Worm (Caenorhabditis elegans): ENCODE measurements around the gene fbxa-134.

Gene fbxa-134

DNA sequence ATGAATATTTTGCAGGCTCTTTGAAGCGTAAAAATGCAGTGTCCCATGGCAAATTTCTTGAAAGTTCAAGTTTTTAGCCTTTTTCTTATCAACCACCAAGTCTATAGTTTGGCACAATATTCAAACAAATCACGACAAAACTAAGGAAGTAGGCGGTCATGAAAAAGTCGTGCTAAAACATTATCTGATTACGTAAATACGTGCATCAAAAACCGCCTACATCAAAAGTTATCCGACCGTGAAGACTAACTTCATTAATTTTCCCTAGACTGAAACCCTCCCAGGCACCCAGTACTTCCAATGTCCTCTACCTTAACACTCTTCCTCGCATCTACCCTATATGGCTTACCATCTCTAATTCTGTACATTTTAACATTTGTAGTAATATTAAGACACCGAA is 24.2 kb downstream of the fbxa-134 start, which contains the start of gene srg-44:
Gene srg-44 (plus strand): TSS at position 301 of the 400 bp plus-strand sequence.
- TF ChIP-seq aha-1 (tag) = peak; percentile 17
- no peak for TF ChIP-seq vab-7 (GFP tag; IDR thresholded peaks at IDR 0.05)

DNA sequence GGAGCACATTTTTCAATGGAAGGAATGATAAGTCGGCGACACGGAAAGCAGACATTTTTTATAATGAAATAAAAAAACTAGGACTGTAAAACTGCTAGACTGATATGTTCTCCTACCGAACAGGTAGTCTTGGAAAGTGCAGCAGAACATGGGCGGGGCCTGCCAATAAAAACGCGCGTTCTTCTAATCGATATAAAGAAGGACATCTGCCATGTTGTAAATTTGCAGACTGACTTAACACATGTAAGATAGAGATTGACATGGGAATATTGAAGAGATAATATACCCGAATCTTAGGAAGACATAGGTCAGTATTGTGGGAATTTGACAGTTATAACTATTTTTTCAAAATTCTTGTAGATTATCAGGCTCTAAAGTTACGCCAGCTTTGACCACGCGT is 24.8 kb downstream of the fbxa-134 start, which contains the start of gene sdz-16:
Gene sdz-16 (minus strand): TSS at position 101 of the 400 bp plus-strand sequence.
- TF ChIP-seq mxl-3 (GFP tag; optimal IDR thresholded peaks at IDR 0.05) (no peak), rbr-2 (tag; optimal IDR thresholded peaks at IDR 0.05) (no peak), snpc-1.2 (GFP tag; IDR thresholded peaks at IDR 0.05) (no peak), nhr-41 (GFP tag; IDR thresholded peaks at IDR 0.05) (no peak), nhr-6 (tag; optimal IDR thresholded peaks at IDR 0.05) (no peak), set-16 (GFP tag; IDR thresholded peaks at IDR 0.05) (no peak), tag-97 (GFP tag; IDR thresholded peaks at IDR 0.05) (no peak)

DNA sequence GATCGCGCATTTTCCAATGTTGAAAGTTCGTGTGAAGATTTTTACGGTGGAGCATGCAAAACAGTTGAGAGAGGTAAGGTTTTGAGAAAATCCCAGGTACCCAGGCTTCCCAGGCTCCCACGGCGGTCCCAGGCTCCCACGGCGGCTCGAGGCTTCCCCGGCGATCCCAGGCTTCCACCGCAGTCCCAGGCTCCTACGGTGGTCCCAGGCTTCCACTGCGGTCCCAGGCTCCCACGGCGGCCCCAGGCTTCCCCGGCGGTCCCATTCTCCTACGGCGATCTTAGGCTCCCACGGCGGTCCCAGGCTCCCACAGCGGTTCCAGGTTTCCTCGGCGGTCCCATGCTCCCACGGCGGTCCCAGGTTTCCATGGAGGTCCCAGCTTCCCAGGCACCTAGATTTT is 28.8 kb downstream of the fbxa-134 start:
- no peak for TF ChIP-seq ctbp-1 (GFP tag; IDR thresholded peaks at IDR 0.05)
- TF ChIP-seq set-16 (GFP tag; IDR thresholded peaks at IDR 0.05) = peak; percentile 99
- TF ChIP-seq egl-43 (GFP tag; IDR thresholded peaks at IDR 0.05) = 0 out of 2 replicates have a peak, but pooled peaks have one; percentile 45

DNA sequence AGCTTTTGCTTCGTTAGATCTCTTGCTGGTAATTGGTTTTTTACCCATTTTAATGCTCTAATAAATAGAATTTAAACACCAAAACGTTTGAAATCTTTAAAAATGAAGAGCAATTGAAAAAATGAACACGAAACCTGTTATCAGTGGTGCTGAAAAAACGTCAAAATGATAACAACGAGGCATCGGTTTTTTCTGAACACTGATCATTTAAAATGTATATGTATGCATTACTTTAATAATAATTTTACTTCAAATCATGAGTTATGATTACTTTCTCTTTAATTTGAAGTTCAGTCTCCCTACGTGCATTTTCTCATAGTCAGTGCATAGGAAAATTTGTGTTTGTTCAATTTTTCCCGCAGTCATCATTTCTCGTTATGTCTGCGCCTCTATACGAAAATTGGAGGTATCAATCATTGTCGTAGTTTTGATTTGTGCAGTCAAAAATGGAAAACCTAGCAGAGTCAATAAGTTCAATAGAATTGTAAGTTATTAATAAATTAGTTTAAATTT is 30.2 kb downstream of the fbxa-134 start, which contains the start of gene F31E9.3:
Gene F31E9.3 (plus strand): TSS at position 194 of the 513 bp plus-strand sequence.
- no peak for TF ChIP-seq madf-9 (GFP tag; conservative IDR thresholded peaks at IDR 0.05)
- no peak for TF ChIP-seq daf-16 (GFP tag; optimal IDR thresholded peaks at IDR 0.05)
- peak; percentile 6 for TF ChIP-seq daf-16 (tag; optimal IDR thresholded peaks at IDR 0.05)
- TF ChIP-seq dmd-6 (GFP tag; IDR thresholded peaks at IDR 0.05) = peak; percentile 28
- TF ChIP-seq nhr-48 (tag; optimal IDR thresholded peaks at IDR 0.05) = no peak
- no peak for TF ChIP-seq ama-1 (optimal IDR thresholded peaks at IDR 0.05)
- TF ChIP-seq mdt-29 (GFP tag; IDR thresholded peaks at IDR 0.05) = no peak
- TF ChIP-seq zip-11 (GFP tag; IDR thresholded peaks at IDR 0.05) = no peak
- no peak for TF ChIP-seq ztf-7 (tag; optimal IDR thresholded peaks at IDR 0.05)
- TF ChIP-seq duxl-1 (tag; optimal IDR thresholded peaks at IDR 0.05; ENCODE audit: poor library complexity) = no peak
- no peak for TF ChIP-seq tag-97 (GFP tag; IDR thresholded peaks at IDR 0.05)
- TF ChIP-seq pqm-1 (tag; optimal IDR thresholded peaks at IDR 0.05) = peak; percentile 62
- no peak for TF ChIP-seq dmd-9 (GFP tag; IDR thresholded peaks at IDR 0.05)
- no peak for TF ChIP-seq daf-19 (GFP tag; conservative IDR thresholded peaks at IDR 0.05)
- no peak for TF ChIP-seq unc-130 (GFP tag; optimal IDR thresholded peaks at IDR 0.05)
- TF ChIP-seq nhr-28 (tag; optimal IDR thresholded peaks at IDR 0.05) = peak; percentile 34
- no peak for TF ChIP-seq sdz-12 (GFP tag; optimal IDR thresholded peaks at IDR 0.05)
- peak; percentile 14 for TF ChIP-seq dve-1 (tag; optimal IDR thresholded peaks at IDR 0.05; ENCODE audit: insufficient read depth)
- TF ChIP-seq nhr-25 (tag; optimal IDR thresholded peaks at IDR 0.05; ENCODE audit: borderline replicate concordance, insufficient read depth) = no peak
- no peak for TF ChIP-seq F44E2.7 (GFP tag; IDR thresholded peaks at IDR 0.05)
- 0 out of 2 replicates have a peak, but pooled peaks have one; percentile 29 for TF ChIP-seq php-3 (GFP tag; IDR thresholded peaks at IDR 0.05)
- TF ChIP-seq Y75B8A.6 (GFP tag; IDR thresholded peaks at IDR 0.05) = no peak
- TF ChIP-seq ceh-82 (tag; optimal IDR thresholded peaks at IDR 0.05) = no peak
- peak in 1 of 2 experiments; percentile 72 for TF ChIP-seq hif-1 (tag; optimal IDR thresholded peaks at IDR 0.05)

DNA sequence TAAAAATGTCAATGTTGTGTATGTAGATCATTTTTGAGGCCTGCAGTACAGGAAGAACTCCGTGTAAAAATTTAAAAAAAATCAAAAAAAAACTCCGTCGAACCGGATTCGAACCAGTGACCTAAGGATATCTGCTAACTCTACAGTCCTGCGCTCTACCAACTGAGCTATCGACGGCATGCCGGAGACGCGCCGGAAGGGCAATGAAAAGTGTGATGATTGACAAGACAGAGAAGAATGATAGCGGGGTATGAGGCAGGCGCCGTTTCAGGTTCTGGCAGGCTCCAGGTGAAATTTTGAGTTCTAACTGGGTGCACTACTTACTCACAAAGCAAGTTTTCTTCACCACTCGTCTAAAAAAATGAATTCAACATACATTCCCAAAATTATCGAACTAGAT is 34.9 kb downstream of the fbxa-134 start, which contains the start of gene srz-58:
Gene srz-58 (plus strand): TSS at position 362 of the 400 bp plus-strand sequence.
- TF ChIP-seq snpc-1.2 (GFP tag; IDR thresholded peaks at IDR 0.05) = 0 out of 2 replicates have a peak, but pooled peaks have one; percentile 41
- TF ChIP-seq mes-2 (tag; optimal IDR thresholded peaks at IDR 0.05; ENCODE audit: poor library complexity, severe bottlenecking) = peak; percentile 22
- TF ChIP-seq nhr-11 (tag; optimal IDR thresholded peaks at IDR 0.05) = no peak
- no peak for TF ChIP-seq F26F4.8 (GFP tag; conservative IDR thresholded peaks at IDR 0.05)
- TF ChIP-seq duxl-1 (tag; optimal IDR thresholded peaks at IDR 0.05; ENCODE audit: poor library complexity) = peak; percentile 45
- TF ChIP-seq vab-7 (GFP tag; IDR thresholded peaks at IDR 0.05) = peak; percentile 36; the same call in 1 of the 2 replicates
- TF ChIP-seq lin-1 (GFP tag; IDR thresholded peaks at IDR 0.05) = 0 out of 2 replicates have a peak, but pooled peaks have one; percentile 12
- TF ChIP-seq hmg-1.1 (GFP tag; IDR thresholded peaks at IDR 0.05) = no peak
- TF ChIP-seq daf-8 (GFP tag; IDR thresholded peaks at IDR 0.05) = no peak
- no peak for TF ChIP-seq lin-13 (GFP tag; optimal IDR thresholded peaks at IDR 0.05)
- TF ChIP-seq T20F7.1 (GFP tag; optimal IDR thresholded peaks at IDR 0.05) = no peak
- TF ChIP-seq ctbp-1 (GFP tag; IDR thresholded peaks at IDR 0.05) = no peak
- TF ChIP-seq lim-7 (GFP tag; IDR thresholded peaks at IDR 0.05) = peak; percentile 60; the same call in 1 of the 2 replicates
- no peak for TF ChIP-seq zag-1 (tag; optimal IDR thresholded peaks at IDR 0.05)
- TF ChIP-seq dmd-8 (GFP tag; IDR thresholded peaks at IDR 0.05) = no peak

Measured in whole organism, L4 larva.